Worm (Caenorhabditis elegans): ENCODE results near the gene exo-1.

exo-1 gene

ce11 chrIII:13462965-13463783 is 39.9 kb downstream of the exo-1 start, which contains the start of gene ant-1.1 (continued):
- TF ChIP-seq lin-38 (GFP tag; IDR thresholded peaks at IDR 0.05): peak; percentile 89

- TF ChIP-seq zip-2 (tag; optimal IDR thresholded peaks at IDR 0.05) (peak; percentile 58), lir-3 (tag; optimal IDR thresholded peaks at IDR 0.05) (peak; percentile 7), hlh-11 (tag; optimal IDR thresholded peaks at IDR 0.05) (peak; percentile 98), sdz-12 (GFP tag; optimal IDR thresholded peaks at IDR 0.05) (peak; percentile 97), mxl-3 (GFP tag; optimal IDR thresholded peaks at IDR 0.05) (no peak), aha-1 (tag) (peak; percentile 91), dve-1 (tag; optimal IDR thresholded peaks at IDR 0.05; ENCODE audit: insufficient read depth) (peak; percentile 98), T26A8.4 (GFP tag; IDR thresholded peaks at IDR 0.05) (peak; percentile 93), Y105C5A.15 (GFP tag; IDR thresholded peaks at IDR 0.05) (peak; percentile 83), ces-1 (GFP tag; optimal IDR thresholded peaks at IDR 0.05) (no peak), ZK546.5 (tag; optimal IDR thresholded peaks at IDR 0.05) (peak in 1 of 2 experiments; percentile 63), daf-12 (tag; optimal IDR thresholded peaks at IDR 0.05) (no peak), nhr-77 (tag; optimal IDR thresholded peaks at IDR 0.05) (peak; percentile 88), dmd-8 (GFP tag; IDR thresholded peaks at IDR 0.05) (peak; percentile 78; the same call in 1 of the 2 replicates), Y75B8A.6 (GFP tag; IDR thresholded peaks at IDR 0.05) (peak; percentile 70; the same call in 1 of the 2 replicates), nhr-42 (GFP tag; IDR thresholded peaks at IDR 0.05) (peak; percentile 86), snpc-4 (tag; optimal IDR thresholded peaks at IDR 0.05) (no peak), zip-11 (GFP tag; IDR thresholded peaks at IDR 0.05) (0 out of 2 replicates have a peak, but pooled peaks have one; percentile 17), ztf-11 (tag; optimal IDR thresholded peaks at IDR 0.05) (no peak), F26F4.8 (GFP tag; conservative IDR thresholded peaks at IDR 0.05) (peak; percentile 12; the same call in 1 of the 2 replicates), fos-1 (tag; optimal IDR thresholded peaks at IDR 0.05) (peak; percentile 41), nhr-48 (tag; optimal IDR thresholded peaks at IDR 0.05) (peak; percentile 92), nhr-28 (tag; optimal IDR thresholded peaks at IDR 0.05) (peak; percentile 91), egl-27 (tag; optimal IDR thresholded peaks at IDR 0.05) (no peak), dpl-1 (GFP tag; optimal IDR thresholded peaks at IDR 0.05) (peak; percentile 7), lsy-2 (tag; optimal IDR thresholded peaks at IDR 0.05) (peak; percentile 63 to 86), nhr-111 (GFP tag; optimal IDR thresholded peaks at IDR 0.05) (no peak), aly-2 (tag; optimal IDR thresholded peaks at IDR 0.05) (peak; percentile 95), F37D6.2 (tag; optimal IDR thresholded peaks at IDR 0.05) (no peak), mdt-29 (GFP tag; IDR thresholded peaks at IDR 0.05) (peak; percentile 82), saeg-2 (GFP tag; IDR thresholded peaks at IDR 0.05) (peak; percentile 62; the same call in 1 of the 2 replicates), ceh-20 (GFP tag; IDR thresholded peaks at IDR 0.05) (peak; percentile 19), nhr-11 (tag; optimal IDR thresholded peaks at IDR 0.05) (peak; percentile 74), php-3 (GFP tag; IDR thresholded peaks at IDR 0.05) (peak; percentile 89), attf-4 (tag; optimal IDR thresholded peaks at IDR 0.05) (peak; percentile 34), nhr-6 (tag; optimal IDR thresholded peaks at IDR 0.05) (peak; percentile 85), nhr-237 (tag; optimal IDR thresholded peaks at IDR 0.05) (peak; percentile 63), pha-4 (GFP tag; IDR thresholded peaks at IDR 0.05) (peak; percentile 77; the same call in 1 of the 2 replicates), pha-4 (tag; optimal IDR thresholded peaks at IDR 0.05) (peak; percentile 18), ctbp-1 (GFP tag; IDR thresholded peaks at IDR 0.05) (peak; percentile 79), skn-1 (tag; optimal IDR thresholded peaks at IDR 0.05) (no peak), lin-39 (tag; optimal IDR thresholded peaks at IDR 0.05) (peak; percentile 58), daf-16 (GFP tag; optimal IDR thresholded peaks at IDR 0.05) (peak; percentile 50 to 61), daf-16 (tag; optimal IDR thresholded peaks at IDR 0.05) (peak; percentile 79), daf-19 (GFP tag; conservative IDR thresholded peaks at IDR 0.05) (no peak; the same call in 1 of the 2 replicates), spr-1 (tag; optimal IDR thresholded peaks at IDR 0.05) (peak; percentile 58)
Measured at ce11 chrIII:13464493-13465362, 41.4 kb downstream of the exo-1 start, which contains the start of gene kel-3. Gene kel-3, plus strand, starts transcription at chrIII:13464820.

All from whole organism, L4 larva.